Fruit fly (Drosophila melanogaster) whole organism, embryonic: Measurements from ENCODE around the gene Gs2.
A peak's percentile ranks its signal among the peaks of the same experiment; 100 is the strongest.

Experiments used
- Adf1 ChIP-seq: fragments of 200-800 bp; sonication (Bioruptor generic); IDR thresholded peaks from 2 replicates; pipeline ENCODE4 v1.3.6; 2022; ENCODE audit warnings: missing biosample characterization, missing genetic modification characterization
- BtbVII ChIP-seq: fragments of 200-800 bp; sonication (Bioruptor generic); optimal IDR thresholded peaks from 3 replicates; lab custom pipeline; 2017; ENCODE audit warnings: missing biosample characterization, mild to moderate bottlenecking, missing genetic modification characterization
- CG11723 ChIP-seq: fragments of 200-800 bp; sonication (Bioruptor generic); optimal IDR thresholded peaks from 2 replicates; lab custom pipeline; 2017; ENCODE audit warnings: missing biosample characterization, mild to moderate bottlenecking, missing genetic modification characterization
- CG13123 ChIP-seq: fragments of 200-800 bp; sonication (Bioruptor generic); optimal IDR thresholded peaks from 2 replicates; lab custom pipeline; 2016; ENCODE audit warnings: missing biosample characterization, missing genetic modification characterization
- CG14441 ChIP-seq: fragments of 200-800 bp; sonication (Bioruptor generic); IDR thresholded peaks from 2 replicates; pipeline ENCODE4 v1.3.6; 2022; ENCODE audit warnings: missing biosample characterization, missing genetic modification characterization
- CG15514 ChIP-seq: fragments of 200-800 bp; sonication (Bioruptor generic); optimal IDR thresholded peaks from 3 replicates; lab custom pipeline; 2017; ENCODE audit warnings: missing biosample characterization, missing genetic modification characterization, mild to moderate bottlenecking, moderate library complexity, missing genetic modification reagents
- CG15696 ChIP-seq: fragments of 200-800 bp; sonication (Bioruptor generic); optimal IDR thresholded peaks from 2 replicates; lab custom pipeline; 2019; ENCODE audit warnings: missing biosample characterization, mild to moderate bottlenecking, missing genetic modification characterization, moderate library complexity
- CG16813 ChIP-seq: fragments of 200-800 bp; sonication (Bioruptor generic); IDR thresholded peaks from 3 replicates; pipeline ENCODE4 v1.3.6; 2022; ENCODE audit warnings: missing biosample characterization, missing genetic modification characterization; ENCODE audit not compliant: partially characterized antibody
- CG17359 ChIP-seq: fragments of 200-800 bp; sonication (Bioruptor generic); optimal IDR thresholded peaks from 3 replicates; lab custom pipeline; 2018; ENCODE audit warnings: missing biosample characterization, mild to moderate bottlenecking, missing genetic modification characterization, moderate library complexity
- CG17568 ChIP-seq: fragments of 200-800 bp; sonication (Bioruptor generic); optimal IDR thresholded peaks from 2 replicates; lab custom pipeline; 2018; ENCODE audit warnings: missing biosample characterization, mild to moderate bottlenecking, missing genetic modification characterization, moderate library complexity
- CG32767 ChIP-seq: fragments of 200-800 bp; sonication (Bioruptor generic); IDR thresholded peaks from 2 replicates; pipeline ENCODE4 v1.3.6; 2022; ENCODE audit warnings: missing biosample characterization, missing genetic modification characterization
- CG34224 ChIP-seq: fragments of 200-800 bp; sonication (Bioruptor generic); IDR thresholded peaks from 3 replicates; pipeline ENCODE4 v1.3.6; 2022; ENCODE audit warnings: missing biosample characterization, missing genetic modification characterization; ENCODE audit not compliant: partially characterized antibody
- CG34422 ChIP-seq: fragments of 200-800 bp; sonication (Bioruptor generic); IDR thresholded peaks from 3 replicates; pipeline ENCODE4 v1.3.6; 2022; ENCODE audit warnings: missing biosample characterization, missing genetic modification characterization
- CG4360 ChIP-seq: fragments of 200-800 bp; sonication (Bioruptor generic); IDR thresholded peaks from 2 replicates; pipeline ENCODE4 v1.3.6; 2022; ENCODE audit warnings: missing biosample characterization, missing genetic modification characterization
- CG6791 ChIP-seq: fragments of 200-800 bp; sonication (Bioruptor generic); IDR thresholded peaks from 3 replicates; pipeline ENCODE4 v1.3.6; 2022; ENCODE audit warnings: missing biosample characterization, missing genetic modification characterization; ENCODE audit not compliant: partially characterized antibody
- CG7372 ChIP-seq: fragments of 200-800 bp; sonication (Bioruptor generic); IDR thresholded peaks from 2 replicates; pipeline ENCODE4 v1.3.6; 2022; ENCODE audit warnings: missing biosample characterization, missing genetic modification characterization
- CG9215 ChIP-seq: fragments of 200-800 bp; sonication (Bioruptor generic); IDR thresholded peaks from 2 replicates; pipeline ENCODE4 v1.3.6; 2022; ENCODE audit warnings: missing biosample characterization, missing genetic modification characterization
- CG9797 ChIP-seq: fragments of 200-800 bp; sonication (Bioruptor generic); optimal IDR thresholded peaks from 3 replicates; lab custom pipeline; 2018; ENCODE audit warnings: missing biosample characterization, mild to moderate bottlenecking, missing genetic modification characterization
- CTCF ChIP-seq: fragments of 200-800 bp; sonication (Bioruptor generic); optimal IDR thresholded peaks from 2 replicates; lab custom pipeline; 2017; ENCODE audit warnings: missing biosample characterization, mild to moderate bottlenecking, missing genetic modification characterization, moderate library complexity
- CoRest ChIP-seq: fragments of 200-800 bp; sonication (Bioruptor generic); optimal IDR thresholded peaks from 3 replicates; lab custom pipeline; 2018; ENCODE audit warnings: missing biosample characterization, mild to moderate bottlenecking, missing genetic modification characterization, moderate library complexity
- Doc3 ChIP-seq: fragments of 200-800 bp; sonication (Bioruptor generic); IDR thresholded peaks from 3 replicates; pipeline ENCODE4 v1.3.6; 2022; ENCODE audit warnings: missing biosample characterization, missing genetic modification characterization; ENCODE audit not compliant: partially characterized antibody
- Fer1 ChIP-seq: fragments of 200-800 bp; sonication (Bioruptor generic); optimal IDR thresholded peaks from 2 replicates; lab custom pipeline; 2017; ENCODE audit warnings: missing biosample characterization, mild to moderate bottlenecking, missing genetic modification characterization
- Hmr ChIP-seq: fragments of 200-800 bp; sonication (Bioruptor generic); optimal IDR thresholded peaks from 3 replicates; lab custom pipeline; 2017; ENCODE audit warnings: mild to moderate bottlenecking, missing biosample characterization, missing genetic modification reagents, missing genetic modification characterization
- Jarid2 ChIP-seq: fragments of 200-800 bp; sonication (Bioruptor generic); optimal IDR thresholded peaks from 3 replicates; lab custom pipeline; 2017; ENCODE audit warnings: mild to moderate bottlenecking, missing biosample characterization, missing genetic modification reagents, missing genetic modification characterization
- Opbp ChIP-seq: fragments of 200-800 bp; sonication (Bioruptor generic); IDR thresholded peaks from 3 replicates; pipeline ENCODE4 v1.3.6; 2022; ENCODE audit warnings: missing biosample characterization, missing genetic modification characterization; ENCODE audit not compliant: partially characterized antibody
- Pdp1 ChIP-seq, 2 experiments: fragments of 200-800 bp; sonication (Bioruptor generic); optimal IDR thresholded peaks; 3 replicates each; lab custom pipeline; 2016; ENCODE audit warnings: missing biosample characterization in 2 of 2, missing genetic modification characterization in 2 of 2, mild to moderate bottlenecking in 1 of 2, moderate library complexity in 1 of 2
- Scr ChIP-seq: fragments of 200-800 bp; sonication (Bioruptor generic); IDR thresholded peaks from 2 replicates; pipeline ENCODE4 v1.3.6; 2022; ENCODE audit warnings: missing biosample characterization, missing genetic modification characterization; ENCODE audit not compliant: partially characterized antibody
- Sry-δ ChIP-seq: fragments of 200-800 bp; sonication (Bioruptor generic); optimal IDR thresholded peaks from 2 replicates; lab custom pipeline; 2016; ENCODE audit warnings: missing biosample characterization, missing genetic modification characterization
- btn ChIP-seq: fragments of 200-800 bp; sonication (Bioruptor generic); optimal IDR thresholded peaks from 2 replicates; lab custom pipeline; 2016; ENCODE audit warnings: missing biosample characterization, missing genetic modification characterization
- ems ChIP-seq: fragments of 200-800 bp; sonication (Bioruptor generic); optimal IDR thresholded peaks from 3 replicates; lab custom pipeline; 2016; ENCODE audit warnings: missing biosample characterization, missing genetic modification characterization
- gfzf ChIP-seq: fragments of 200-800 bp; sonication (Bioruptor generic); optimal IDR thresholded peaks from 2 replicates; lab custom pipeline; 2016; ENCODE audit warnings: missing biosample characterization, mild to moderate bottlenecking, missing genetic modification characterization, moderate library complexity
- hbn ChIP-seq: fragments of 200-800 bp; sonication (Bioruptor generic); IDR thresholded peaks from 2 replicates; pipeline ENCODE4 v1.3.6; 2022; ENCODE audit warnings: missing biosample characterization, missing genetic modification characterization; ENCODE audit not compliant: partially characterized antibody
- inv ChIP-seq: fragments of 200-800 bp; sonication (Bioruptor generic); IDR thresholded peaks from 2 replicates; pipeline ENCODE4 v1.3.6; 2022; ENCODE audit warnings: missing biosample characterization, missing genetic modification characterization; ENCODE audit not compliant: partially characterized antibody
- kni ChIP-seq: fragments of 200-800 bp; sonication (Bioruptor generic); optimal IDR thresholded peaks from 3 replicates; lab custom pipeline; 2017; ENCODE audit warnings: mild to moderate bottlenecking, missing biosample characterization, missing genetic modification reagents, missing genetic modification characterization
- lov ChIP-seq, 2 experiments: fragments of 200-800 bp in 1 of 2; fragments of >200 bp in 1 of 2; sonication (Bioruptor generic) in 1 of 2; IDR thresholded peaks in 1 of 2; optimal IDR thresholded peaks in 1 of 2; 2 replicates in 1 of 2; 3 replicates in 1 of 2; pipeline versions ENCODE4 v1.3.6 to Lab custom; 2017 to 2022; ENCODE audit warnings: missing biosample characterization in 1 of 2, missing genetic modification characterization in 1 of 2
- luna ChIP-seq: fragments of 200-800 bp; sonication (Bioruptor generic); optimal IDR thresholded peaks from 2 replicates; lab custom pipeline; 2016; ENCODE audit warnings: missing biosample characterization, missing genetic modification characterization
- org-1 ChIP-seq: fragments of 200-800 bp; sonication (Bioruptor generic); optimal IDR thresholded peaks from 2 replicates; lab custom pipeline; 2017; ENCODE audit warnings: missing biosample characterization, missing genetic modification characterization
- pho ChIP-seq: fragments of 200-800 bp; sonication (Bioruptor generic); optimal IDR thresholded peaks from 2 replicates; lab custom pipeline; 2016; ENCODE audit warnings: missing biosample characterization, missing genetic modification characterization
- pita ChIP-seq: fragments of 200-800 bp; sonication (Bioruptor generic); optimal IDR thresholded peaks from 2 replicates; lab custom pipeline; 2017; ENCODE audit warnings: missing biosample characterization, mild to moderate bottlenecking, missing genetic modification characterization
- pzg ChIP-seq: fragments of 200-800 bp; sonication (Bioruptor generic); optimal IDR thresholded peaks from 3 replicates; lab custom pipeline; 2018; ENCODE audit warnings: missing biosample characterization, mild to moderate bottlenecking, missing genetic modification characterization, moderate library complexity
- sd ChIP-seq: fragments of 200-800 bp; sonication (Bioruptor generic); optimal IDR thresholded peaks from 3 replicates; lab custom pipeline; 2018; ENCODE audit warnings: missing biosample characterization, mild to moderate bottlenecking, missing genetic modification characterization, moderate library complexity
- sima ChIP-seq: fragments of 200-800 bp; sonication (Bioruptor generic); optimal IDR thresholded peaks from 2 replicates; lab custom pipeline; 2016; ENCODE audit warnings: missing biosample characterization, missing genetic modification characterization
- so ChIP-seq: fragments of 200-800 bp; sonication (Bioruptor generic); IDR thresholded peaks from 3 replicates; pipeline ENCODE4 v1.3.6; 2022; ENCODE audit warnings: missing biosample characterization, missing genetic modification characterization
- stc ChIP-seq: fragments of 200-800 bp; sonication (Bioruptor generic); IDR thresholded peaks from 2 replicates; pipeline ENCODE4 v1.3.6; 2022; ENCODE audit warnings: missing biosample characterization, missing genetic modification characterization
- stwl ChIP-seq: fragments of 200-800 bp; sonication (Bioruptor generic); optimal IDR thresholded peaks from 3 replicates; lab custom pipeline; 2018; ENCODE audit warnings: missing biosample characterization, mild to moderate bottlenecking, missing genetic modification characterization, moderate library complexity
- trh ChIP-seq: fragments of 200-800 bp; sonication (Bioruptor generic); optimal IDR thresholded peaks from 2 replicates; lab custom pipeline; 2016; ENCODE audit warnings: missing biosample characterization, missing genetic modification characterization

The Gs2 gene

DNA sequence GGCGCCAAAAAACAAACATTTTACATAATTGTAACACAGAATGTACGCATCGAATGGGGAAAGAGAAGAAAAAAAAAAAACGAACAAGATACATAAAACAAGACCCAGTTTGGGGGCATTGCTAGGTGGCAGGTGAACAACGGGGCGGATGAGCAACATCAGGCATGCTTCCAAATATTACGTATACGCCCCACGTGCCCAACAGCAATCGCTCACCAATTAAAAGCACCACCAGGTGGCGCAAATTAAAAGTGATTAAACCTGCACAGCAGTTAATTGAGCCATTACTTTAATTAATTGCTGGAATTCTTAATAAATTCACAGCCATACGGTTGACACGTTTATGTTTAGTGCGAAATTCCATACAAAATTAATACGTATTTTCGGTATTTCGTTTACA lies 37.1 kb upstream of the Gs2 start (continued):
- TF ChIP-seq sd (tag; lab: Kevin White, UChicago): peak; percentile 45
- no peak for TF ChIP-seq CG14441 (GFP tag; lab: Robert Waterston, UW)
- TF ChIP-seq CG17568 (GFP tag; lab: Kevin White, UChicago): no peak
- TF ChIP-seq Pdp1 (GFP tag; optimal IDR thresholded peaks at IDR 0.05; lab: Kevin White, UChicago): peak in 1 of 2 experiments; percentile 42
- TF ChIP-seq CG4360: no peak
- TF ChIP-seq btn (GFP tag; lab: Kevin White, UChicago): no peak
- TF ChIP-seq CG7372 (GFP tag; lab: Robert Waterston, UW): peak; percentile 90
- no peak for TF ChIP-seq pho (GFP tag; lab: Kevin White, UChicago)
- no peak for TF ChIP-seq org-1 (GFP tag; lab: Kevin White, UChicago)
- no peak for TF ChIP-seq lov (optimal IDR thresholded peaks at IDR 0.05; lab: Kevin White, UChicago)
- TF ChIP-seq lov (GFP tag; IDR thresholded peaks at IDR 0.05; lab: Robert Waterston, UW): no peak
- TF ChIP-seq CTCF: peak; percentile 54
- no peak for TF ChIP-seq sima
- no peak for TF ChIP-seq CG9215 (GFP tag; lab: Robert Waterston, UW)
- TF ChIP-seq, all 482 proteins: peak for 4

DNA sequence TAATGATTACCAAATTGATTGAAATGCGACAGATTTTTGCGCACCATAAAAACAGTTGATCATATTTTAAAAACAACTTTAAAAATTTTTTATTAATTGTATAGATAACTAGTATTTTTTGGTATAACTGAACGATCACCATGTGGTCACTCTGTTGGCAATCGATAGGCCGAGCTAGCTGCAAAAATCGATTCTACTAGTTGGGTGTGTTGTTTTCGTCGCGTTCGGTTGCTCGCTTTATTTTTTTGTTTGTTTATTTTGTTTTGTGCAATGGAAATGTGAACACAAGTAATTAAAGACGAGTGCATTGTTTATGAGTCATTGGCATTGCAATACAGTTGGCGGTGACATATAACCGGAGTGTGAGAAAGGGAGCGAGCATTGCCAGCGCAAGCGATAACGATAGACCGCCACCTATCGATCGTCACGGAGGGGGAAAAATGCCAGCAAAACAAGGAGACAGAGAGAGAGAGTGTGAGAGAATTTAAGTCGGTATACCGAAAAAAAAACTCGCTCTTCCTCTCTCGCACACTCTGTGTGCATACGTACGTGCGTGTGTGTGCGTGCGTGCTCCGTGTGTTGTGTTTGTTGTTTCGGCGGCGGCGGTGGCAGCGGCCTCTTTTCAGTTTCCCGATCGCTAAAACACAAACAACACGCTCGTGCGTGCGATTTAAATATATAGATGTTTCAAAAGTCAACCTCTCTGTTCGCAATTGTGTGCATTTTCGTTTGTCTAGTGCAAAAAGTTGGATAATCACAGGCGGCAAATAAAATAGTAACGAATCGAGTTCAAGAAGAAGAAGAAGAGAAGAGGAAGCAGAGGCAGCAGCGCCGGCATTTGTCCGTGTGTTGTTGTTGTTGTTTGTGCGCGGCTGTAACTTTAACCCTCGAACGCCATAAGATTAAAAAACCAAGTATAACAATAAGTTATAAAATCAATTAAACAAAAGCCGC lies 32.9 kb upstream of the Gs2 start:
- peak; percentile 25 for TF ChIP-seq BtbVII (GFP tag; lab: Kevin White, UChicago)
- peak; percentile 41 for TF ChIP-seq pita (GFP tag; lab: Kevin White, UChicago)
- TF ChIP-seq luna (GFP tag; lab: Kevin White, UChicago): no peak
- TF ChIP-seq Opbp (GFP tag; lab: Robert Waterston, UW): peak; percentile 77; the same call in 2 of the 3 replicates
- no peak for TF ChIP-seq ems
- peak; percentile 60; the same call in 1 of the 2 replicates for TF ChIP-seq stc (GFP tag; lab: Robert Waterston, UW)
- peak; percentile 23 for TF ChIP-seq kni
- peak; percentile 43 for TF ChIP-seq Sry-δ (GFP tag; lab: Kevin White, UChicago)
- TF ChIP-seq trh (GFP tag; lab: Kevin White, UChicago): no peak
- peak; percentile 13 for TF ChIP-seq Hmr (GFP tag; lab: Kevin White, UChicago)
- peak; percentile 10 for TF ChIP-seq Fer1
- TF ChIP-seq CG11723 (GFP tag; lab: Kevin White, UChicago): no peak
- peak; percentile 84 for TF ChIP-seq CG32767 (GFP tag; lab: Robert Waterston, UW)
- no peak for TF ChIP-seq CG13123
- peak; percentile 66 for TF ChIP-seq gfzf (GFP tag; lab: Kevin White, UChicago)
- TF ChIP-seq inv (GFP tag; lab: Robert Waterston, UW): peak; percentile 70
- peak; percentile 2 for TF ChIP-seq CG17359 (tag; lab: Kevin White, UChicago)
- 0 out of 2 replicates have a peak, but pooled peaks have one; percentile 52 for TF ChIP-seq hbn (GFP tag; lab: Robert Waterston, UW)
- peak; percentile 43; the same call in 1 of the 3 replicates for TF ChIP-seq CG34422
- peak; percentile 82 for TF ChIP-seq Adf1 (GFP tag; lab: Robert Waterston, UW)
- TF ChIP-seq Scr: peak; percentile 78
- TF ChIP-seq so: 0 out of 3 replicates have a peak, but pooled peaks have one; percentile 30
- peak; percentile 78; the same call in 2 of the 3 replicates for TF ChIP-seq CG34224 (GFP tag; lab: Robert Waterston, UW)
- TF ChIP-seq CG6791 (GFP tag; lab: Robert Waterston, UW): peak; percentile 70
- TF ChIP-seq CoRest (tag; lab: Kevin White, UChicago): peak; percentile 6
- peak; percentile 36 for TF ChIP-seq pzg
- peak; percentile 16 for TF ChIP-seq CG15514 (GFP tag; lab: Kevin White, UChicago)
- peak; percentile 69 for TF ChIP-seq Doc3 (GFP tag; lab: Robert Waterston, UW)
- no peak for TF ChIP-seq CG15696 (tag; lab: Kevin White, UChicago)
- peak; percentile 65 for TF ChIP-seq CG9797 (GFP tag; lab: Kevin White, UChicago)
- peak; percentile 70 for TF ChIP-seq stwl (tag; lab: Kevin White, UChicago)
- TF ChIP-seq CG16813 (GFP tag; lab: Robert Waterston, UW): peak; percentile 70
- TF ChIP-seq Jarid2 (GFP tag; lab: Kevin White, UChicago): peak; percentile 58
